Worm (Caenorhabditis elegans) whole organism, young adult: Measurements from ENCODE around the gene Y37H2A.1.

Experiments
- B0261.1 ChIP-seq: sonication (generic microtip); optimal IDR thresholded peaks from 2 replicates; lab custom pipeline; 2016; ENCODE audit warnings: mild to moderate bottlenecking, missing genetic modification characterization, moderate library complexity, missing compliant biosample characterization
- D2030.7 ChIP-seq: fragments of 200-800 bp; sonication (Bioruptor generic); IDR thresholded peaks from 2 replicates; pipeline ENCODE4 v1.3.6; 2022; ENCODE audit warnings: missing genetic modification reagents, missing genetic modification characterization, missing compliant biosample characterization
- F33H1.4 ChIP-seq: fragments of 200-800 bp; sonication (Bioruptor generic); IDR thresholded peaks from 2 replicates; pipeline ENCODE4 v1.3.6; 2022; ENCODE audit warnings: missing genetic modification reagents, missing genetic modification characterization, missing compliant biosample characterization
- F55B11.4 ChIP-seq: sonication (generic microtip); optimal IDR thresholded peaks from 2 replicates; lab custom pipeline; 2016; ENCODE audit warnings: missing compliant biosample characterization, missing genetic modification characterization, borderline replicate concordance; ENCODE audit not compliant: insufficient read depth
- K11D2.4 ChIP-seq: fragments of 200-800 bp; sonication (Bioruptor generic); IDR thresholded peaks from 2 replicates; pipeline ENCODE4 v1.3.6; 2022; ENCODE audit warnings: missing genetic modification reagents, missing genetic modification characterization, missing compliant biosample characterization
- T26A5.8 ChIP-seq: sonication (generic microtip); optimal IDR thresholded peaks from 2 replicates; lab custom pipeline; 2016; ENCODE audit warnings: missing genetic modification characterization, missing compliant biosample characterization
- Y67H2A.10 ChIP-seq: fragments of 200-800 bp; sonication (Bioruptor generic); conservative IDR thresholded peaks from 2 replicates; pipeline ENCODE4 v1.3.6; 2022; ENCODE audit warnings: missing genetic modification reagents, missing genetic modification characterization, missing compliant biosample characterization
- Y79H2A.3 ChIP-seq: fragments of 200-800 bp; sonication (Bioruptor generic); conservative IDR thresholded peaks from 2 replicates; pipeline ENCODE4 v1.3.6; 2022; ENCODE audit warnings: missing genetic modification reagents, missing genetic modification characterization, missing compliant biosample characterization
- ZK185.1 ChIP-seq: sonication (generic microtip); optimal IDR thresholded peaks from 2 replicates; lab custom pipeline; 2016; ENCODE audit warnings: mild to moderate bottlenecking, missing genetic modification characterization, missing compliant biosample characterization; ENCODE audit not compliant: poor library complexity, severe bottlenecking
- atf-7 ChIP-seq: sonication (generic microtip); optimal IDR thresholded peaks from 2 replicates; lab custom pipeline; 2017; ENCODE audit warnings: mild to moderate bottlenecking, missing genetic modification characterization, missing compliant biosample characterization
- athp-1 ChIP-seq: sonication (generic microtip); optimal IDR thresholded peaks from 2 replicates; lab custom pipeline; 2017; ENCODE audit warnings: mild to moderate bottlenecking, missing genetic modification characterization, missing compliant biosample characterization
- attf-3 ChIP-seq: fragments of 200-800 bp; sonication (Bioruptor generic); conservative IDR thresholded peaks from 2 replicates; pipeline ENCODE4 v1.3.6; 2022; ENCODE audit warnings: missing genetic modification reagents, missing genetic modification characterization, missing compliant biosample characterization
- cebp-1 ChIP-seq, 2 experiments: fragments of 200-800 bp in 1 of 2; sonication (Bioruptor generic) in 1 of 2; sonication (generic microtip) in 1 of 2; IDR thresholded peaks in 1 of 2; optimal IDR thresholded peaks in 1 of 2; 2 replicates each; pipeline versions ENCODE4 v1.3.6 to Lab custom; 2017 to 2022; ENCODE audit warnings: missing compliant biosample characterization in 2 of 2, missing genetic modification characterization in 2 of 2, mild to moderate bottlenecking in 1 of 2, missing genetic modification reagents in 1 of 2, moderate library complexity in 1 of 2
- die-1 ChIP-seq: sonication (generic microtip); optimal IDR thresholded peaks from 2 replicates; lab custom pipeline; 2016; ENCODE audit warnings: missing genotype, mild to moderate bottlenecking, missing genetic modification characterization, missing compliant biosample characterization
- egrh-3 ChIP-seq: fragments of 200-800 bp; sonication (Bioruptor generic); IDR thresholded peaks from 2 replicates; pipeline ENCODE4 v1.3.6; 2022; ENCODE audit warnings: missing genetic modification reagents, missing genetic modification characterization, missing compliant biosample characterization
- gei-17 ChIP-seq: fragments of 200-800 bp; sonication (Bioruptor generic); optimal IDR thresholded peaks from 2 replicates; lab custom pipeline; 2018; ENCODE audit warnings: mild to moderate bottlenecking, missing genetic modification characterization, missing compliant biosample characterization
- him-1 ChIP-seq: sonication (generic microtip); optimal IDR thresholded peaks from 2 replicates; lab custom pipeline; 2016; ENCODE audit warnings: missing genotype, missing genetic modification reagents, missing genetic modification characterization, missing compliant biosample characterization
- lag-1 ChIP-seq: fragments of 200-800 bp; sonication (Bioruptor generic); IDR thresholded peaks from 2 replicates; pipeline ENCODE4 v1.3.6; 2022; ENCODE audit warnings: missing genetic modification reagents, missing genetic modification characterization, missing compliant biosample characterization
- let-607 ChIP-seq, 2 experiments: fragments of 200-800 bp in 1 of 2; sonication (Bioruptor generic) in 1 of 2; sonication (generic microtip) in 1 of 2; optimal IDR thresholded peaks; 2 replicates each; lab custom pipeline; 2016 to 2018; ENCODE audit warnings: mild to moderate bottlenecking in 2 of 2, missing compliant biosample characterization in 2 of 2, missing genetic modification characterization in 2 of 2, moderate library complexity in 2 of 2, missing genotype in 1 of 2
- lin-26 ChIP-seq: fragments of 200-800 bp; sonication (Bioruptor generic); IDR thresholded peaks from 2 replicates; pipeline ENCODE4 v1.3.6; 2022; ENCODE audit warnings: missing genetic modification reagents, missing genetic modification characterization, missing compliant biosample characterization
- lin-35 ChIP-seq, 3 experiments: fragments of 150-350 bp in 2 of 3; sonication (generic microtip) in 1 of 3; optimal IDR thresholded peaks; 2 replicates each; lab custom pipeline; 2014 to 2018; ENCODE audit warnings: missing biosample characterization in 3 of 3, missing genetic modification characterization in 3 of 3, missing genetic modification reagents in 3 of 3
- lsl-1 ChIP-seq: fragments of 200-800 bp; sonication (Bioruptor generic); optimal IDR thresholded peaks from 2 replicates; lab custom pipeline; 2018; ENCODE audit warnings: mild to moderate bottlenecking, missing genetic modification characterization, moderate library complexity, missing compliant biosample characterization
- madf-6 ChIP-seq: fragments of 200-800 bp; sonication (Bioruptor generic); IDR thresholded peaks from 2 replicates; pipeline ENCODE4 v1.3.6; 2022; ENCODE audit warnings: missing genetic modification reagents, missing genetic modification characterization, missing compliant biosample characterization
- mcd-1 ChIP-seq: fragments of 200-800 bp; sonication (Bioruptor generic); IDR thresholded peaks from 2 replicates; pipeline ENCODE4 v1.3.6; 2022; ENCODE audit warnings: missing genetic modification reagents, missing genetic modification characterization, missing compliant biosample characterization
- nfya-2 ChIP-seq: fragments of 200-800 bp; sonication (Bioruptor generic); IDR thresholded peaks from 2 replicates; pipeline ENCODE4 v1.3.6; 2022; ENCODE audit warnings: missing genetic modification reagents, missing genetic modification characterization, missing compliant biosample characterization
- nhr-27 ChIP-seq: fragments of 200-800 bp; sonication (Bioruptor generic); optimal IDR thresholded peaks from 2 replicates; lab custom pipeline; 2018; ENCODE audit warnings: mild to moderate bottlenecking, missing genetic modification characterization, moderate library complexity, missing compliant biosample characterization
- rcor-1 ChIP-seq: fragments of 200-800 bp; sonication (Bioruptor generic); IDR thresholded peaks from 2 replicates; pipeline ENCODE4 v1.3.6; 2022; ENCODE audit warnings: missing genetic modification reagents, missing genetic modification characterization, missing compliant biosample characterization
- rec-8 ChIP-seq, 2 experiments: sonication (generic microtip); optimal IDR thresholded peaks; 2 replicates each; lab custom pipeline; 2016; ENCODE audit warnings: mild to moderate bottlenecking in 2 of 2, missing genetic modification characterization in 2 of 2, missing genetic modification reagents in 2 of 2, missing genotype in 2 of 2, missing biosample characterization in 1 of 2, missing compliant biosample characterization in 1 of 2, moderate library complexity in 1 of 2
- snpc-1.1 ChIP-seq: sonication (generic microtip); optimal IDR thresholded peaks from 2 replicates; lab custom pipeline; 2017; ENCODE audit warnings: missing genetic modification characterization, mild to moderate bottlenecking, missing compliant biosample characterization, antibody characterized with exemption, moderate library complexity, missing genotype, missing genetic modification reagents; ENCODE audit not compliant: insufficient read depth
- xnd-1 ChIP-seq: sonication (generic microtip); optimal IDR thresholded peaks from 2 replicates; lab custom pipeline; 2016; ENCODE audit warnings: missing genotype, missing genetic modification reagents, missing genetic modification characterization, missing compliant biosample characterization
- ztf-18 ChIP-seq: sonication (generic microtip); optimal IDR thresholded peaks from 2 replicates; lab custom pipeline; 2016; ENCODE audit warnings: missing genotype, mild to moderate bottlenecking, missing genetic modification characterization, missing compliant biosample characterization

Y37H2A.1 gene

ce11 chrV:18127192-18127591 lies 19.1 kb downstream of the Y37H2A.1 start, which contains the start of gene fbxa-211 (continued):
- TF ChIP-seq attf-3 (no peak), nhr-27 (tag; lab: Kevin White, UChicago) (no peak), lag-1 (GFP tag; lab: Robert Waterston, UW) (no peak), let-607 (tag; optimal IDR thresholded peaks at IDR 0.05; lab: Kevin White, UChicago) (no peak)

ce11 chrV:18128545-18128944 lies 20.5 kb downstream of the Y37H2A.1 start:
- TF ChIP-seq lin-26 (GFP tag; lab: Robert Waterston, UW) (no peak), cebp-1 (GFP tag; IDR thresholded peaks at IDR 0.05; lab: Robert Waterston, UW) (no peak), cebp-1 (tag; optimal IDR thresholded peaks at IDR 0.05; lab: Kevin White, UChicago) (no peak)
- TF ChIP-seq, all 124 proteins: peak for 0

ce11 chrV:18131049-18131448 lies 23.0 kb downstream of the Y37H2A.1 start, which contains the start of gene Y37H2A.12:
Gene Y37H2A.12 (minus strand): TSS chrV:18131129.
- TF ChIP-seq nfya-2 (GFP tag; lab: Robert Waterston, UW) (no peak), mcd-1 (GFP tag; lab: Robert Waterston, UW) (no peak), D2030.7 (GFP tag; lab: Robert Waterston, UW) (peak; percentile 48; the same call in 1 of the 2 replicates), lin-35 (GFP tag; optimal IDR thresholded peaks at IDR 0.05; lab: Kevin White, UChicago) (no peak), xnd-1 (tag; lab: Kevin White, UChicago) (peak; percentile 2), him-1 (peak; percentile 83), Y67H2A.10 (GFP tag; lab: Robert Waterston, UW) (no peak), K11D2.4 (GFP tag; lab: Robert Waterston, UW) (no peak), athp-1 (tag; lab: Kevin White, UChicago) (no peak), F33H1.4 (peak; percentile 34; the same call in 1 of the 2 replicates), atf-7 (tag; lab: Kevin White, UChicago) (no peak), die-1 (tag; lab: Kevin White, UChicago) (no peak), ZK185.1 (tag; lab: Kevin White, UChicago) (no peak), lsl-1 (GFP tag; lab: Kevin White, UChicago) (peak; percentile 90), snpc-1.1 (tag; lab: Kevin White, UChicago) (no peak), F55B11.4 (tag; lab: Kevin White, UChicago) (no peak), madf-6 (GFP tag; lab: Robert Waterston, UW) (peak; percentile 61)
- TF ChIP-seq, all 124 proteins: peak for 6

- TF ChIP-seq ztf-18 (tag; lab: Kevin White, UChicago) (no peak), T26A5.8 (tag; lab: Kevin White, UChicago) (no peak), F33H1.4 (no peak), gei-17 (GFP tag; lab: Kevin White, UChicago) (no peak), cebp-1 (GFP tag; IDR thresholded peaks at IDR 0.05; lab: Robert Waterston, UW) (no peak), cebp-1 (tag; optimal IDR thresholded peaks at IDR 0.05; lab: Kevin White, UChicago) (no peak), ZK185.1 (tag; lab: Kevin White, UChicago) (no peak), rcor-1 (GFP tag; lab: Robert Waterston, UW) (no peak), egrh-3 (no peak), rec-8 (tag; optimal IDR thresholded peaks at IDR 0.05; lab: Kevin White, UChicago) (no peak), Y79H2A.3 (GFP tag; lab: Robert Waterston, UW) (no peak), lin-35 (GFP tag; optimal IDR thresholded peaks at IDR 0.05; lab: Kevin White, UChicago) (no peak), B0261.1 (no peak)
These were observed 25.1 kb downstream of the Y37H2A.1 start, which contains the start of gene Y37H2A.18 for ce11 chrV:18133177-18133576. Gene Y37H2A.18 (minus strand): TSS chrV:18133277.
